Fruit fly (Drosophila melanogaster) whole organism, wandering third instar larva: ENCODE measurements around the gene shv.

Experiments used
- Abd-B ChIP-seq: fragments of >200 bp; optimal IDR thresholded peaks from 2 replicates; lab custom pipeline; 2017; ENCODE audit warnings: missing biosample characterization, missing genetic modification characterization
- CG32264 ChIP-seq: fragments of 200-800 bp; sonication (Bioruptor generic); optimal IDR thresholded peaks from 2 replicates; lab custom pipeline; 2016; ENCODE audit warnings: missing biosample characterization, missing genetic modification characterization
- CG9705 ChIP-seq: fragments of 200-800 bp; sonication (Bioruptor generic); optimal IDR thresholded peaks from 2 replicates; lab custom pipeline; 2018; ENCODE audit warnings: missing biosample characterization, mild to moderate bottlenecking, missing genetic modification characterization
- CrebA ChIP-seq: fragments of 200-800 bp; sonication (Bioruptor generic); optimal IDR thresholded peaks from 2 replicates; lab custom pipeline; 2016; ENCODE audit warnings: missing biosample characterization, mild to moderate bottlenecking, missing genetic modification characterization, borderline replicate concordance
- Dfd ChIP-seq: fragments of >200 bp; optimal IDR thresholded peaks from 2 replicates; lab custom pipeline; 2017; ENCODE audit warnings: missing biosample characterization, missing genetic modification characterization
- Dif ChIP-seq: fragments of 200-275, 200-300 bp; sonication (Bioruptor generic); optimal IDR thresholded peaks from 2 replicates; lab custom pipeline; 2018; ENCODE audit warnings: missing biosample characterization, missing genetic modification characterization; ENCODE audit not compliant: partially characterized antibody
- GATAd ChIP-seq: sonication (Bioruptor generic); optimal IDR thresholded peaks from 2 replicates; lab custom pipeline; 2016; ENCODE audit warnings: missing biosample characterization, missing genetic modification characterization
- HLH106 ChIP-seq: fragments of 200-800 bp; optimal IDR thresholded peaks from 3 replicates; lab custom pipeline; 2019; ENCODE audit warnings: missing biosample characterization, mild to moderate bottlenecking, missing genetic modification characterization, moderate library complexity
- Hnf4 ChIP-seq: fragments of 200-800 bp; sonication (Bioruptor generic); optimal IDR thresholded peaks from 2 replicates; lab custom pipeline; 2016; ENCODE audit warnings: missing biosample characterization, mild to moderate bottlenecking, missing genetic modification characterization
- Hr78 ChIP-seq: fragments of >200 bp; optimal IDR thresholded peaks from 2 replicates; lab custom pipeline; 2017; ENCODE audit warnings: missing biosample characterization, missing genetic modification characterization
- Hr83 ChIP-seq: fragments of 200-300 bp; sonication (Bioruptor generic); optimal IDR thresholded peaks from 2 replicates; lab custom pipeline; 2016; ENCODE audit warnings: missing biosample characterization, mild to moderate bottlenecking, missing genetic modification characterization, moderate library complexity; ENCODE audit not compliant: poor library complexity, severe bottlenecking
- Jra ChIP-seq: sonication (Bioruptor generic); optimal IDR thresholded peaks from 2 replicates; lab custom pipeline; 2016; ENCODE audit warnings: missing biosample characterization, missing genetic modification characterization
- Mio ChIP-seq: sonication (Bioruptor generic); optimal IDR thresholded peaks from 2 replicates; lab custom pipeline; 2016; ENCODE audit warnings: missing biosample characterization, missing genetic modification characterization
- Myc ChIP-seq: fragments of >200 bp; optimal IDR thresholded peaks from 2 replicates; lab custom pipeline; 2017
- N ChIP-seq: fragments of >200 bp; optimal IDR thresholded peaks from 2 replicates; lab custom pipeline; 2018; ENCODE audit warnings: missing biosample characterization, missing external identifiers, missing genetic modification characterization
- OdsH ChIP-seq: fragments of 200-800 bp; sonication (Bioruptor generic); optimal IDR thresholded peaks from 2 replicates; lab custom pipeline; 2016; ENCODE audit warnings: missing biosample characterization, mild to moderate bottlenecking, missing genetic modification characterization
- Rel ChIP-seq, 2 experiments: fragments of 200-800 bp; sonication (Bioruptor generic) in 1 of 2; optimal IDR thresholded peaks; 2 replicates in 1 of 2; 3 replicates in 1 of 2; lab custom pipeline; 2016 to 2019; ENCODE audit warnings: mild to moderate bottlenecking in 2 of 2, missing biosample characterization in 2 of 2, missing genetic modification characterization in 2 of 2, moderate library complexity in 1 of 2
- Sp1 ChIP-seq: fragments of 200-800 bp; sonication (Bioruptor generic); optimal IDR thresholded peaks from 3 replicates; lab custom pipeline; 2019; ENCODE audit warnings: missing biosample characterization, mild to moderate bottlenecking, missing genetic modification characterization, moderate library complexity
- Vsx2 ChIP-seq: fragments of 200-300, 225-300 bp; sonication (Bioruptor generic); optimal IDR thresholded peaks from 2 replicates; lab custom pipeline; 2018; ENCODE audit warnings: missing biosample characterization, missing genetic modification characterization; ENCODE audit not compliant: partially characterized antibody
- br ChIP-seq: fragments of 200-800 bp; sonication (Bioruptor generic); optimal IDR thresholded peaks from 2 replicates; lab custom pipeline; 2016; ENCODE audit warnings: missing biosample characterization, missing genetic modification characterization
- brk ChIP-seq: fragments of 200-800 bp; sonication (Bioruptor generic); optimal IDR thresholded peaks from 2 replicates; lab custom pipeline; 2016; ENCODE audit warnings: missing biosample characterization, mild to moderate bottlenecking, missing genetic modification characterization
- dl ChIP-seq, 2 experiments: fragments of 175-275, 200-275 bp in 1 of 2; fragments of 200-275 bp in 1 of 2; sonication (Bioruptor generic); optimal IDR thresholded peaks; lab custom pipeline; 2018; ENCODE audit warnings: mild to moderate bottlenecking in 2 of 2, missing biosample characterization in 2 of 2, missing genetic modification characterization in 2 of 2, moderate library complexity in 2 of 2; ENCODE audit not compliant: partially characterized antibody in 2 of 2, insufficient read depth in 1 of 2
- dmrt93B ChIP-seq: fragments of 200-800 bp; sonication (Bioruptor generic); optimal IDR thresholded peaks from 2 replicates; lab custom pipeline; 2018; ENCODE audit warnings: missing biosample characterization, mild to moderate bottlenecking, missing genetic modification characterization
- ey ChIP-seq: fragments of 200-800 bp; sonication (Bioruptor generic); optimal IDR thresholded peaks from 2 replicates; lab custom pipeline; 2016; ENCODE audit warnings: missing biosample characterization, missing genetic modification characterization
- foxo ChIP-seq, 2 experiments: fragments of 200-800 bp; sonication (Bioruptor generic); optimal IDR thresholded peaks; 2 replicates in 1 of 2; 3 replicates in 1 of 2; lab custom pipeline; 2016 to 2017; ENCODE audit warnings: missing biosample characterization in 2 of 2, missing genetic modification characterization in 2 of 2
- fru ChIP-seq: fragments of 200-800 bp; sonication (Bioruptor generic); optimal IDR thresholded peaks from 3 replicates; lab custom pipeline; 2016; ENCODE audit warnings: missing biosample characterization, mild to moderate bottlenecking, missing genetic modification characterization
- h ChIP-seq: fragments of 200-800 bp; sonication (Bioruptor generic); optimal IDR thresholded peaks from 3 replicates; lab custom pipeline; 2016; ENCODE audit warnings: missing biosample characterization, mild to moderate bottlenecking, missing genetic modification characterization
- jim ChIP-seq: fragments of 175-275, 200-325 bp; sonication (Bioruptor generic); optimal IDR thresholded peaks from 2 replicates; lab custom pipeline; 2016; ENCODE audit warnings: missing biosample characterization, mild to moderate bottlenecking, missing genetic modification characterization
- lola ChIP-seq: fragments of >200 bp; optimal IDR thresholded peaks from 2 replicates; lab custom pipeline; 2017; ENCODE audit warnings: missing biosample characterization, missing genetic modification characterization
- pan ChIP-seq: fragments of >200 bp; optimal IDR thresholded peaks from 2 replicates; lab custom pipeline; 2017
- psq ChIP-seq: fragments of 200-800 bp; sonication (Bioruptor generic); optimal IDR thresholded peaks from 3 replicates; lab custom pipeline; 2017; ENCODE audit warnings: missing biosample characterization, mild to moderate bottlenecking, missing genetic modification characterization, moderate library complexity
- rgr ChIP-seq: fragments of 200-800 bp; sonication (Bioruptor generic); optimal IDR thresholded peaks from 3 replicates; lab custom pipeline; 2016; ENCODE audit warnings: missing biosample characterization, mild to moderate bottlenecking, missing genetic modification characterization
- sage ChIP-seq: fragments of 200-800 bp; sonication (Bioruptor generic); optimal IDR thresholded peaks from 2 replicates; lab custom pipeline; 2016; ENCODE audit warnings: missing biosample characterization, mild to moderate bottlenecking, missing genetic modification characterization
- sv ChIP-seq: fragments of 200-800 bp; sonication (Bioruptor generic); optimal IDR thresholded peaks from 3 replicates; lab custom pipeline; 2016; ENCODE audit warnings: missing biosample characterization, missing genetic modification characterization
- tai ChIP-seq: sonication (Bioruptor generic); optimal IDR thresholded peaks from 2 replicates; lab custom pipeline; 2016; ENCODE audit warnings: missing biosample characterization, missing genetic modification characterization
- usp ChIP-seq: fragments of >200 bp; optimal IDR thresholded peaks from 2 replicates; lab custom pipeline; 2017; ENCODE audit warnings: missing biosample characterization, missing genetic modification characterization
- woc ChIP-seq: sonication (Bioruptor generic); optimal IDR thresholded peaks from 2 replicates; lab custom pipeline; 2016; ENCODE audit warnings: missing biosample characterization, mild to moderate bottlenecking, missing genetic modification characterization

The shv gene

dm6 chr2L:483347-484280 is 30.7 kb downstream of the shv start:
- TF ChIP-seq Myc = no peak
- TF ChIP-seq Hr78 (GFP tag; lab: Kevin White, UChicago) = no peak
- peak; percentile 16 for TF ChIP-seq fru (GFP tag; lab: Kevin White, UChicago)
- no peak for TF ChIP-seq psq (GFP tag; lab: Kevin White, UChicago)
- no peak for TF ChIP-seq Vsx2 (GFP tag; lab: Kevin White, UChicago)
- TF ChIP-seq brk (GFP tag; lab: Kevin White, UChicago) = no peak
- TF ChIP-seq foxo (GFP tag; optimal IDR thresholded peaks at IDR 0.05; lab: Kevin White, UChicago) = peak in 1 of 2 experiments; percentile 25
- no peak for TF ChIP-seq sage (GFP tag; lab: Kevin White, UChicago)
- no peak for TF ChIP-seq dl (GFP tag; optimal IDR thresholded peaks at IDR 0.05; lab: Kevin White, UChicago; ENCODE audit: insufficient read depth in 1 of 2, partially characterized antibody in 2 of 2)
- no peak for TF ChIP-seq Sp1 (GFP tag; lab: Kevin White, UChicago)

dm6 chr2L:484281-484943 is 31.5 kb downstream of the shv start:
- TF ChIP-seq Dfd (GFP tag; lab: Kevin White, UChicago) = no peak
- TF ChIP-seq lola (GFP tag; lab: Kevin White, UChicago) = no peak
- peak; percentile 34 for TF ChIP-seq CrebA (GFP tag; lab: Kevin White, UChicago)
- no peak for TF ChIP-seq ey
- TF ChIP-seq dl (GFP tag; optimal IDR thresholded peaks at IDR 0.05; lab: Kevin White, UChicago; ENCODE audit: insufficient read depth in 1 of 2, partially characterized antibody in 2 of 2) = peak in 1 of 2 experiments; percentile 51
- no peak for TF ChIP-seq pan (lab: Kevin White, UChicago)
- peak; percentile 21 for TF ChIP-seq Sp1 (GFP tag; lab: Kevin White, UChicago)
- TF ChIP-seq sv = no peak
- peak; percentile 58 for TF ChIP-seq br (GFP tag; lab: Kevin White, UChicago)
- TF ChIP-seq HLH106 (tag; lab: Kevin White, UChicago) = no peak
- TF ChIP-seq N (GFP tag; lab: Kevin White, UChicago) = no peak
- TF ChIP-seq Vsx2 (GFP tag; lab: Kevin White, UChicago) = no peak
- peak; percentile 56 for TF ChIP-seq Hr83
- peak; percentile 37 for TF ChIP-seq Dif
- TF ChIP-seq fru (GFP tag; lab: Kevin White, UChicago) = no peak
- TF ChIP-seq Rel (GFP tag; optimal IDR thresholded peaks at IDR 0.05; lab: Kevin White, UChicago) = no peak
- TF ChIP-seq Rel (tag; optimal IDR thresholded peaks at IDR 0.05; lab: Kevin White, UChicago) = peak; percentile 88
- no peak for TF ChIP-seq dmrt93B (GFP tag; lab: Kevin White, UChicago)
- TF ChIP-seq woc (GFP tag; lab: Kevin White, UChicago) = no peak
- TF ChIP-seq jim (GFP tag; lab: Kevin White, UChicago) = no peak
- TF ChIP-seq CG32264 = no peak
- TF ChIP-seq Myc = no peak
- TF ChIP-seq usp = no peak
- TF ChIP-seq rgr (GFP tag; lab: Kevin White, UChicago) = peak; percentile 1
- TF ChIP-seq brk (GFP tag; lab: Kevin White, UChicago) = no peak
- TF ChIP-seq sage (GFP tag; lab: Kevin White, UChicago) = no peak
- no peak for TF ChIP-seq CG9705 (GFP tag; lab: Kevin White, UChicago)
- no peak for TF ChIP-seq GATAd
- no peak for TF ChIP-seq Hr78 (GFP tag; lab: Kevin White, UChicago)
- no peak for TF ChIP-seq Abd-B
- TF ChIP-seq psq (GFP tag; lab: Kevin White, UChicago) = no peak
- peak; percentile 8 for TF ChIP-seq Mio
- TF ChIP-seq tai (GFP tag; lab: Kevin White, UChicago) = no peak
- TF ChIP-seq Hnf4 (GFP tag; lab: Kevin White, UChicago) = no peak
- TF ChIP-seq OdsH (GFP tag; lab: Kevin White, UChicago) = no peak
- no peak for TF ChIP-seq Jra (GFP tag; lab: Kevin White, UChicago)
- TF ChIP-seq h (GFP tag; lab: Kevin White, UChicago) = peak; percentile 61
- peak in 1 of 2 experiments; percentile 11 for TF ChIP-seq foxo (GFP tag; optimal IDR thresholded peaks at IDR 0.05; lab: Kevin White, UChicago)
